Fruit fly (Drosophila melanogaster): Measurements from ENCODE around the gene RpL13A.

- TF ChIP-seq cic (GFP tag; optimal IDR thresholded peaks at IDR 0.05) = peak; percentile 48
- no peak for TF ChIP-seq CG7101 (tag; optimal IDR thresholded peaks at IDR 0.05)
- no peak for TF ChIP-seq CG11617 (GFP tag; optimal IDR thresholded peaks at IDR 0.05)
- no peak for TF ChIP-seq toe (GFP tag; optimal IDR thresholded peaks at IDR 0.05)
- TF ChIP-seq CG33017 (tag; optimal IDR thresholded peaks at IDR 0.05) = no peak
- no peak for TF ChIP-seq CG7045 (GFP tag; optimal IDR thresholded peaks at IDR 0.05)
Measured at dm6 chr3R:5653887-5654286, 29.6 kb downstream of the RpL13A start.
